Fruit fly (Drosophila melanogaster): ENCODE measurements around the gene Ptip.
A peak's percentile ranks its signal among the peaks of the same experiment; 100 is the strongest.

Ptip gene

dm6 chr3L:14050944-14051548 is 22.1 kb upstream of the Ptip start, which contains the start of gene CG6833:
Gene CG6833, plus strand, starts transcription at chr3L:14051206.
- TF ChIP-seq Hsf (GFP tag; optimal IDR thresholded peaks at IDR 0.05) = peak; percentile 79
- TF ChIP-seq CG30403 (GFP tag; optimal IDR thresholded peaks at IDR 0.05) = peak; percentile 76
- TF ChIP-seq Spps (tag; optimal IDR thresholded peaks at IDR 0.05) = no peak
- TF ChIP-seq CG8924 (tag; optimal IDR thresholded peaks at IDR 0.05) = peak; percentile 45
- peak; percentile 57 for TF ChIP-seq CG1602 (GFP tag; optimal IDR thresholded peaks at IDR 0.05)
- TF ChIP-seq CG3163 (GFP tag; optimal IDR thresholded peaks at IDR 0.05) = peak; percentile 51
- no peak for TF ChIP-seq wor (GFP tag; IDR thresholded peaks at IDR 0.05)
- TF ChIP-seq CG10565 (GFP tag; optimal IDR thresholded peaks at IDR 0.05) = no peak
- peak; percentile 72 for TF ChIP-seq Rx (GFP tag; IDR thresholded peaks at IDR 0.05)
- TF ChIP-seq hb (GFP tag; IDR thresholded peaks at IDR 0.05; ENCODE audit: partially characterized antibody) = no peak
- peak; percentile 23 for TF ChIP-seq CG9437 (GFP tag; optimal IDR thresholded peaks at IDR 0.05)
- TF ChIP-seq CoRest (tag; optimal IDR thresholded peaks at IDR 0.05) = peak; percentile 66
- TF ChIP-seq ssp (GFP tag; IDR thresholded peaks at IDR 0.05) = peak; percentile 77
- peak; percentile 87; the same call in 1 of the 2 replicates for TF ChIP-seq lmd (GFP tag; IDR thresholded peaks at IDR 0.05)
- peak; percentile 48 for TF ChIP-seq CG15269 (tag; optimal IDR thresholded peaks at IDR 0.05)
- no peak for TF ChIP-seq Bgb (GFP tag; IDR thresholded peaks at IDR 0.05; ENCODE audit: partially characterized antibody)
- TF ChIP-seq HHEX (GFP tag; optimal IDR thresholded peaks at IDR 0.05) = peak; percentile 50
- peak; percentile 86 for TF ChIP-seq sob (GFP tag; IDR thresholded peaks at IDR 0.05)
- TF ChIP-seq Sox102F (GFP tag; optimal IDR thresholded peaks at IDR 0.05) = peak; percentile 49
- TF ChIP-seq CG12942 (GFP tag; optimal IDR thresholded peaks at IDR 0.05) = peak; percentile 43
- TF ChIP-seq row (GFP tag; IDR thresholded peaks at IDR 0.05) = peak; percentile 92
- TF ChIP-seq cg (GFP tag; optimal IDR thresholded peaks at IDR 0.05) = no peak
- TF ChIP-seq Myb (GFP tag; optimal IDR thresholded peaks at IDR 0.05) = peak; percentile 66
- no peak for TF ChIP-seq salm (tag; optimal IDR thresholded peaks at IDR 0.05)
- peak; percentile 64 for TF ChIP-seq gem (tag; optimal IDR thresholded peaks at IDR 0.05)
- peak; percentile 76 for TF ChIP-seq Ada2b (GFP tag; IDR thresholded peaks at IDR 0.05)
- no peak for TF ChIP-seq nerfin-2 (GFP tag; IDR thresholded peaks at IDR 0.05; ENCODE audit: partially characterized antibody)
- peak; percentile 59 for TF ChIP-seq Fer1 (GFP tag; optimal IDR thresholded peaks at IDR 0.05)
- TF ChIP-seq wek (GFP tag; optimal IDR thresholded peaks at IDR 0.05) = peak; percentile 19
- TF ChIP-seq CG12299 (tag; optimal IDR thresholded peaks at IDR 0.05) = no peak
- peak; percentile 70 for TF ChIP-seq jumu (GFP tag; optimal IDR thresholded peaks at IDR 0.05)
- no peak for TF ChIP-seq Hr78 (GFP tag; optimal IDR thresholded peaks at IDR 0.05)
- TF ChIP-seq croc (GFP tag; conservative IDR thresholded peaks at IDR 0.05) = peak; percentile 53; the same call in 2 of the 3 replicates
- no peak for TF ChIP-seq tll (GFP tag; optimal IDR thresholded peaks at IDR 0.05)
- no peak for TF ChIP-seq CG16813 (GFP tag; IDR thresholded peaks at IDR 0.05; ENCODE audit: partially characterized antibody)
- TF ChIP-seq br (optimal IDR thresholded peaks at IDR 0.05) = no peak
- peak; percentile 79 for TF ChIP-seq MESR4 (GFP tag; optimal IDR thresholded peaks at IDR 0.05)
- peak; percentile 69 for TF ChIP-seq onecut (GFP tag; IDR thresholded peaks at IDR 0.05)
- peak; percentile 34 for TF ChIP-seq B-H2 (GFP tag; optimal IDR thresholded peaks at IDR 0.05)
- TF ChIP-seq Xrp1 (GFP tag; IDR thresholded peaks at IDR 0.05) = peak; percentile 80
- TF ChIP-seq Kr (GFP tag; optimal IDR thresholded peaks at IDR 0.05) = no peak
- TF ChIP-seq Med (GFP tag) = peak; percentile 96
- TF ChIP-seq tin (GFP tag; optimal IDR thresholded peaks at IDR 0.05) = peak; percentile 86
- TF ChIP-seq seq (GFP tag; IDR thresholded peaks at IDR 0.05) = no peak
- peak; percentile 41; the same call in 1 of the 3 replicates for TF ChIP-seq CG7357 (GFP tag; IDR thresholded peaks at IDR 0.05)
- no peak for TF ChIP-seq hth (optimal IDR thresholded peaks at IDR 0.05)
- TF ChIP-seq pita (GFP tag; optimal IDR thresholded peaks at IDR 0.05) = no peak
- peak; percentile 87 for TF ChIP-seq ken (GFP tag; IDR thresholded peaks at IDR 0.05)
- peak; percentile 61 for TF ChIP-seq CG17802 (tag; optimal IDR thresholded peaks at IDR 0.05)
- peak; percentile 54 for TF ChIP-seq slp2 (GFP tag; optimal IDR thresholded peaks at IDR 0.05)
